Fruit fly (Drosophila melanogaster): ENCODE data around the gene Ufsp2.

DNA sequence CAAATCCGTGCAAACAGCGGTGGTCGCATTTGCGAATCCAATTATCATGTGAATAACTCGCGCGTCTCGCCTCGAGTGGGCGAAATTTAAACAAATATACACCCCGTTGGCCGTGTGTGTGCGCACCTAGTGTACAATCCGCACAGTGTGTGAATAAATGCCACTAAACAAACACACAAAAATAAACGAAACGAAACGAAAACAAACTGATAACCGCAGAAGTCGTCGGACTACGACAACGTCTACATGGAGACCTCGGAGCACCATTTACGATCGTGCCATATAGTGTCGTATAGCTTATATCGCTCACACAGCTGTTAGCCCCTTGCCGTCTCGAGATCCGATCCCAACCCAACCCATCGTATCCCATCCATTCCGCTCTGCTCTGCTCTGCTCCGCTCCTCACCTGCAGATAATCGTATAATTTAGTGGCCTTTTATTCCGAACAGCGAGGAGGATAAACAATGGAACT is 9.8 kb upstream of the Ufsp2 start:
- TF ChIP-seq h (GFP tag; optimal IDR thresholded peaks at IDR 0.05) (peak; percentile 66), OdsH (GFP tag; optimal IDR thresholded peaks at IDR 0.05) (peak; percentile 19), dmrt93B (GFP tag; optimal IDR thresholded peaks at IDR 0.05) (no peak), CG32264 (GFP tag; optimal IDR thresholded peaks at IDR 0.05) (peak; percentile 32), br (GFP tag; optimal IDR thresholded peaks at IDR 0.05) (peak; percentile 47), dl (GFP tag; optimal IDR thresholded peaks at IDR 0.05; ENCODE audit: insufficient read depth in 1 of 2, partially characterized antibody in 2 of 2) (no peak), Dif (GFP tag; optimal IDR thresholded peaks at IDR 0.05; ENCODE audit: partially characterized antibody) (no peak), tai (GFP tag; optimal IDR thresholded peaks at IDR 0.05) (no peak), fru (GFP tag; optimal IDR thresholded peaks at IDR 0.05) (no peak), CG9705 (GFP tag; optimal IDR thresholded peaks at IDR 0.05) (no peak), Rel (GFP tag; optimal IDR thresholded peaks at IDR 0.05) (peak; percentile 36), Rel (tag; optimal IDR thresholded peaks at IDR 0.05) (no peak)
